Fruit fly (Drosophila melanogaster) whole organism, embryonic: ENCODE data around the gene CG14327.

ENCODE experiments used
- Abd-B ChIP-seq: fragments of 200-800 bp; sonication (Bioruptor generic); optimal IDR thresholded peaks from 2 replicates; lab custom pipeline; 2018; ENCODE audit warnings: missing biosample characterization, mild to moderate bottlenecking, missing genetic modification characterization, moderate library complexity
- BEAF-32 ChIP-seq: fragments of 200-800 bp; sonication (Bioruptor generic); optimal IDR thresholded peaks from 3 replicates; lab custom pipeline; 2017; ENCODE audit warnings: missing biosample characterization, missing genetic modification characterization, mild to moderate bottlenecking, moderate library complexity, missing genetic modification reagents
- Bdp1 ChIP-seq: fragments of 200-800 bp; sonication (Bioruptor generic); optimal IDR thresholded peaks from 3 replicates; lab custom pipeline; 2016; ENCODE audit warnings: missing biosample characterization, missing genetic modification characterization
- CG10959 ChIP-seq: fragments of 200-800 bp; sonication (Bioruptor generic); IDR thresholded peaks from 2 replicates; pipeline ENCODE4 v1.3.6; 2022; ENCODE audit warnings: missing biosample characterization, missing genetic modification characterization
- CG11504 ChIP-seq: fragments of 200-800 bp; sonication (Bioruptor generic); optimal IDR thresholded peaks from 3 replicates; lab custom pipeline; 2019; ENCODE audit warnings: missing biosample characterization, mild to moderate bottlenecking, missing genetic modification characterization, moderate library complexity
- CG12219 ChIP-seq: fragments of 200-800 bp; sonication (Bioruptor generic); optimal IDR thresholded peaks from 3 replicates; lab custom pipeline; 2018; ENCODE audit warnings: missing biosample characterization, mild to moderate bottlenecking, missing genetic modification characterization
- CG12391 ChIP-seq: fragments of 200-800 bp; sonication (Bioruptor generic); optimal IDR thresholded peaks from 3 replicates; lab custom pipeline; 2018; ENCODE audit warnings: missing biosample characterization, mild to moderate bottlenecking, missing genetic modification characterization, moderate library complexity
- CG14860 ChIP-seq: fragments of 200-800 bp; sonication (Bioruptor generic); IDR thresholded peaks from 3 replicates; pipeline ENCODE4 v1.3.6; 2022; ENCODE audit warnings: missing biosample characterization, missing genetic modification characterization; ENCODE audit not compliant: partially characterized antibody
- CG15479 ChIP-seq: fragments of 200-800 bp; sonication (Bioruptor generic); optimal IDR thresholded peaks from 3 replicates; lab custom pipeline; 2019; ENCODE audit warnings: missing biosample characterization, mild to moderate bottlenecking, missing genetic modification characterization, moderate library complexity
- CG15514 ChIP-seq: fragments of 200-800 bp; sonication (Bioruptor generic); optimal IDR thresholded peaks from 3 replicates; lab custom pipeline; 2017; ENCODE audit warnings: missing biosample characterization, missing genetic modification characterization, mild to moderate bottlenecking, moderate library complexity, missing genetic modification reagents
- CG1603 ChIP-seq: fragments of 200-800 bp; sonication (Bioruptor generic); optimal IDR thresholded peaks from 2 replicates; lab custom pipeline; 2019; ENCODE audit warnings: missing biosample characterization, mild to moderate bottlenecking, missing genetic modification characterization, moderate library complexity
- CG17912 ChIP-seq: fragments of 200-800 bp; sonication (Bioruptor generic); optimal IDR thresholded peaks from 2 replicates; lab custom pipeline; 2018; ENCODE audit warnings: missing biosample characterization, mild to moderate bottlenecking, missing genetic modification characterization
- CG3847 ChIP-seq: fragments of 200-800 bp; sonication (Bioruptor generic); IDR thresholded peaks from 2 replicates; pipeline ENCODE4 v1.3.6; 2022; ENCODE audit warnings: missing biosample characterization, missing genetic modification characterization
- CG6813 ChIP-seq: fragments of 200-800 bp; sonication (Bioruptor generic); optimal IDR thresholded peaks from 2 replicates; lab custom pipeline; 2017; ENCODE audit warnings: missing biosample characterization, missing genetic modification characterization, mild to moderate bottlenecking, moderate library complexity, missing genetic modification reagents
- CG8290 ChIP-seq, 3 experiments: fragments of 200-800 bp; sonication (Bioruptor generic); optimal IDR thresholded peaks; 2 replicates each; lab custom pipeline; 2016 to 2019; ENCODE audit warnings: missing biosample characterization in 3 of 3, missing genetic modification characterization in 3 of 3, mild to moderate bottlenecking in 2 of 3, moderate library complexity in 1 of 3
- CG9817 ChIP-seq: fragments of 200-800 bp; sonication (Bioruptor generic); optimal IDR thresholded peaks from 2 replicates; lab custom pipeline; 2018; ENCODE audit warnings: missing biosample characterization, mild to moderate bottlenecking, missing genetic modification characterization, moderate library complexity
- CTCF ChIP-seq: fragments of 200-800 bp; sonication (Bioruptor generic); optimal IDR thresholded peaks from 2 replicates; lab custom pipeline; 2017; ENCODE audit warnings: missing biosample characterization, mild to moderate bottlenecking, missing genetic modification characterization, moderate library complexity
- Chrac-16 ChIP-seq: fragments of 200-800 bp; sonication (Bioruptor generic); optimal IDR thresholded peaks from 3 replicates; lab custom pipeline; 2016; ENCODE audit warnings: missing biosample characterization, missing genetic modification characterization
- Dll ChIP-seq: fragments of 200-800 bp; sonication (Bioruptor generic); IDR thresholded peaks from 4 replicates; pipeline ENCODE4 v1.3.6; 2022; ENCODE audit warnings: missing biosample characterization, missing genetic modification characterization; ENCODE audit not compliant: partially characterized antibody
- Dref ChIP-seq: fragments of 200-800 bp; sonication (Bioruptor generic); IDR thresholded peaks from 2 replicates; pipeline ENCODE4 v1.3.6; 2022; ENCODE audit warnings: missing biosample characterization, missing genetic modification characterization
- E2f2 ChIP-seq: fragments of 200-800 bp; sonication (Bioruptor generic); IDR thresholded peaks from 2 replicates; pipeline ENCODE4 v1.3.6; 2022; ENCODE audit warnings: missing biosample characterization, missing genetic modification characterization
- Ets97D ChIP-seq: fragments of 200-800 bp; sonication (Bioruptor generic); optimal IDR thresholded peaks from 3 replicates; lab custom pipeline; 2016; ENCODE audit warnings: missing biosample characterization, missing genetic modification characterization
- HLH3B ChIP-seq: fragments of 200-800 bp; sonication (Bioruptor generic); IDR thresholded peaks from 2 replicates; pipeline ENCODE4 v1.3.6; 2022; ENCODE audit warnings: missing biosample characterization, missing genetic modification characterization
- MESR4 ChIP-seq: fragments of 200-800 bp; sonication (Bioruptor generic); optimal IDR thresholded peaks from 2 replicates; lab custom pipeline; 2018; ENCODE audit warnings: missing biosample characterization, mild to moderate bottlenecking, missing genetic modification characterization, moderate library complexity
- PHDP ChIP-seq: fragments of 200-800 bp; sonication (Bioruptor generic); optimal IDR thresholded peaks from 3 replicates; lab custom pipeline; 2018; ENCODE audit warnings: missing biosample characterization, mild to moderate bottlenecking, missing genetic modification characterization, moderate library complexity
- Sry-δ ChIP-seq: fragments of 200-800 bp; sonication (Bioruptor generic); optimal IDR thresholded peaks from 2 replicates; lab custom pipeline; 2016; ENCODE audit warnings: missing biosample characterization, missing genetic modification characterization
- Xrp1 ChIP-seq: fragments of 200-800 bp; sonication (Bioruptor generic); IDR thresholded peaks from 2 replicates; pipeline ENCODE4 v1.3.6; 2022; ENCODE audit warnings: missing biosample characterization, missing genetic modification characterization
- bowl ChIP-seq: fragments of 200-800 bp; sonication (Bioruptor generic); IDR thresholded peaks from 2 replicates; pipeline ENCODE4 v1.3.6; 2022; ENCODE audit warnings: missing biosample characterization, missing genetic modification characterization
- chm ChIP-seq: fragments of 200-800 bp; sonication (Bioruptor generic); IDR thresholded peaks from 2 replicates; pipeline ENCODE4 v1.3.6; 2022; ENCODE audit warnings: missing biosample characterization, missing genetic modification characterization
- ci ChIP-seq: fragments of 200-800 bp; sonication (Bioruptor generic); IDR thresholded peaks from 3 replicates; pipeline ENCODE4 v1.3.6; 2022; ENCODE audit warnings: missing biosample characterization, missing genetic modification characterization
- crp ChIP-seq, 2 experiments: fragments of 200-800 bp; sonication (Bioruptor generic); optimal IDR thresholded peaks; 2 replicates in 1 of 2; 3 replicates in 1 of 2; lab custom pipeline; 2017; ENCODE audit warnings: missing biosample characterization in 2 of 2, missing genetic modification characterization in 2 of 2, mild to moderate bottlenecking in 1 of 2, moderate library complexity in 1 of 2
- dpn ChIP-seq, 2 experiments: fragments of 200-800 bp; sonication (Bioruptor generic); optimal IDR thresholded peaks; 3 replicates each; lab custom pipeline; 2016; ENCODE audit warnings: missing biosample characterization in 2 of 2, missing genetic modification characterization in 2 of 2
- exex ChIP-seq: fragments of 200-800 bp; sonication (Bioruptor generic); optimal IDR thresholded peaks from 4 replicates; lab custom pipeline; 2018; ENCODE audit warnings: missing biosample characterization, mild to moderate bottlenecking, missing genetic modification characterization, moderate library complexity
- fru ChIP-seq: fragments of >200 bp; optimal IDR thresholded peaks from 2 replicates; lab custom pipeline; 2017
- h ChIP-seq: fragments of >200 bp; optimal IDR thresholded peaks from 2 replicates; lab custom pipeline; 2017
- ind ChIP-seq: fragments of 200-800 bp; sonication (Bioruptor generic); optimal IDR thresholded peaks from 3 replicates; lab custom pipeline; 2016; ENCODE audit warnings: missing biosample characterization, missing genetic modification characterization
- nau ChIP-seq: fragments of 200-800 bp; sonication (Bioruptor generic); optimal IDR thresholded peaks from 3 replicates; lab custom pipeline; 2017; ENCODE audit warnings: missing biosample characterization, mild to moderate bottlenecking, missing genetic modification characterization, missing genetic modification reagents
- nmo ChIP-seq: fragments of 200-800 bp; sonication (Bioruptor generic); optimal IDR thresholded peaks from 2 replicates; lab custom pipeline; 2018; ENCODE audit warnings: missing biosample characterization, mild to moderate bottlenecking, missing genetic modification characterization, moderate library complexity
- sd ChIP-seq: fragments of 200-800 bp; sonication (Bioruptor generic); optimal IDR thresholded peaks from 3 replicates; lab custom pipeline; 2018; ENCODE audit warnings: missing biosample characterization, mild to moderate bottlenecking, missing genetic modification characterization, moderate library complexity
- sisA ChIP-seq: fragments of 200-800 bp; sonication (Bioruptor generic); IDR thresholded peaks from 2 replicates; pipeline ENCODE4 v1.3.6; 2022; ENCODE audit warnings: missing biosample characterization, missing genetic modification characterization
- sna ChIP-seq: fragments of 200-800 bp; sonication (Bioruptor generic); IDR thresholded peaks from 2 replicates; pipeline ENCODE4 v1.3.6; 2022; ENCODE audit warnings: missing biosample characterization, missing genetic modification characterization; ENCODE audit not compliant: partially characterized antibody
- sug ChIP-seq: fragments of 200-800 bp; optimal IDR thresholded peaks from 2 replicates; lab custom pipeline; 2019; ENCODE audit warnings: missing biosample characterization, mild to moderate bottlenecking, missing genetic modification characterization, moderate library complexity
- tna ChIP-seq: fragments of 200-800 bp; sonication (Bioruptor generic); IDR thresholded peaks from 2 replicates; pipeline ENCODE4 v1.3.6; 2022; ENCODE audit warnings: missing biosample characterization, missing genetic modification characterization; ENCODE audit not compliant: partially characterized antibody
- trem ChIP-seq: fragments of 200-800 bp; optimal IDR thresholded peaks from 3 replicates; lab custom pipeline; 2019; ENCODE audit warnings: missing biosample characterization, mild to moderate bottlenecking, missing genetic modification characterization, moderate library complexity
- unc-4 ChIP-seq: fragments of 200-800 bp; sonication (Bioruptor generic); IDR thresholded peaks from 2 replicates; pipeline ENCODE4 v1.3.6; 2022; ENCODE audit warnings: missing biosample characterization, missing genetic modification characterization; ENCODE audit not compliant: partially characterized antibody
- unpg ChIP-seq: fragments of 200-800 bp; sonication (Bioruptor generic); optimal IDR thresholded peaks from 3 replicates; lab custom pipeline; 2018; ENCODE audit warnings: missing biosample characterization, mild to moderate bottlenecking, missing genetic modification characterization, moderate library complexity
- vvl ChIP-seq: fragments of 200-800 bp; sonication (Bioruptor generic); IDR thresholded peaks from 2 replicates; pipeline ENCODE4 v1.3.6; 2022; ENCODE audit warnings: missing biosample characterization, missing genetic modification characterization

The CG14327 gene

dm6 chr3R:17646102-17647050 is 32.9 kb downstream of the CG14327 start (continued):
- peak; percentile 59; the same call in 1 of the 2 replicates for TF ChIP-seq tna (GFP tag; lab: Robert Waterston, UW)
- no peak for TF ChIP-seq unpg
- no peak for TF ChIP-seq CG10959 (GFP tag; lab: Robert Waterston, UW)
- no peak for TF ChIP-seq nau (GFP tag; lab: Kevin White, UChicago)
- TF ChIP-seq chm, result peak; percentile 20; the same call in 1 of the 2 replicates
- peak; percentile 73; the same call in 1 of the 2 replicates for TF ChIP-seq vvl (GFP tag; lab: Robert Waterston, UW)
- TF ChIP-seq CG6813, result no peak
- TF ChIP-seq Xrp1 (GFP tag; lab: Robert Waterston, UW), result 0 out of 2 replicates have a peak, but pooled peaks have one; percentile 21
- peak; percentile 98 for TF ChIP-seq exex (tag; lab: Kevin White, UChicago)
- TF ChIP-seq unc-4 (GFP tag; lab: Robert Waterston, UW), result no peak
- no peak for TF ChIP-seq PHDP (tag; lab: Kevin White, UChicago)
- TF ChIP-seq CG12391 (tag; lab: Kevin White, UChicago), result no peak
- TF ChIP-seq trem (tag; lab: Kevin White, UChicago), result no peak
- TF ChIP-seq ci (GFP tag; lab: Robert Waterston, UW), result no peak
- TF ChIP-seq, all 482 proteins: peak for 65

dm6 chr3R:17647444-17647843 is 33.9 kb downstream of the CG14327 start, which contains the start of gene CG14322:
TSS of gene CG14322 (plus strand) at chr3R:17647679.
- peak; percentile 6 for TF ChIP-seq sug
- TF ChIP-seq ind, result peak; percentile 1
- TF ChIP-seq CG15479 (GFP tag; lab: Kevin White, UChicago), result peak; percentile 62
- peak; percentile 60 for TF ChIP-seq Bdp1 (GFP tag; lab: Kevin White, UChicago)
- no peak for TF ChIP-seq Chrac-16
- peak; percentile 14 for TF ChIP-seq CG9817 (tag; lab: Kevin White, UChicago)
- TF ChIP-seq CG17912 (GFP tag; lab: Kevin White, UChicago), result no peak
- TF ChIP-seq dpn (GFP tag; optimal IDR thresholded peaks at IDR 0.05; lab: Kevin White, UChicago), result peak in 1 of 2 experiments; percentile 25
- TF ChIP-seq fru (lab: Kevin White, UChicago), result no peak
- TF ChIP-seq Sry-δ (GFP tag; lab: Kevin White, UChicago), result peak; percentile 30
- peak; percentile 59 to 93 for TF ChIP-seq crp (GFP tag; optimal IDR thresholded peaks at IDR 0.05; lab: Kevin White, UChicago)
- peak; percentile 25 for TF ChIP-seq CG11504 (tag; lab: Kevin White, UChicago)
- peak; percentile 48 for TF ChIP-seq CG3847
- TF ChIP-seq sna (GFP tag; lab: Robert Waterston, UW), result peak; percentile 52; the same call in 1 of the 2 replicates
- no peak for TF ChIP-seq sd (tag; lab: Kevin White, UChicago)
- TF ChIP-seq CG8290 (GFP tag; optimal IDR thresholded peaks at IDR 0.05; lab: Kevin White, UChicago), result no peak
- peak in 1 of 2 experiments; percentile 40 for TF ChIP-seq CG8290 (tag; optimal IDR thresholded peaks at IDR 0.05; lab: Kevin White, UChicago)
- TF ChIP-seq h (lab: Kevin White, UChicago), result no peak
- peak; percentile 76 for TF ChIP-seq Dref (GFP tag; lab: Robert Waterston, UW)
- peak; percentile 43 for TF ChIP-seq BEAF-32 (GFP tag; lab: Kevin White, UChicago)
- TF ChIP-seq Abd-B (GFP tag; lab: Kevin White, UChicago), result no peak
- peak; percentile 6 for TF ChIP-seq Ets97D (GFP tag; lab: Kevin White, UChicago)
- TF ChIP-seq CTCF (GFP tag; lab: Kevin White, UChicago), result peak; percentile 28
- no peak; the same call in 2 of the 3 replicates for TF ChIP-seq CG14860 (GFP tag; lab: Robert Waterston, UW)
- no peak for TF ChIP-seq HLH3B
- TF ChIP-seq CG15514, result peak; percentile 31
- TF ChIP-seq nmo (GFP tag; lab: Kevin White, UChicago), result peak; percentile 10
- no peak for TF ChIP-seq bowl
- TF ChIP-seq CG1603 (tag; lab: Kevin White, UChicago), result peak; percentile 53
- TF ChIP-seq CG12219 (GFP tag; lab: Kevin White, UChicago), result no peak
- TF ChIP-seq E2f2, result peak; percentile 90
- TF ChIP-seq Dll (GFP tag; lab: Robert Waterston, UW), result peak; percentile 45; the same call in 2 of the 4 replicates
- peak; percentile 31; the same call in 1 of the 2 replicates for TF ChIP-seq sisA
- peak; percentile 12 for TF ChIP-seq MESR4
